Fruit fly (Drosophila melanogaster) whole organism, prepupa: Measurements from ENCODE around the gene TfIIFalpha.

ENCODE experiments used
- Blimp-1 ChIP-seq: fragments of 200-800 bp; sonication (Bioruptor generic); optimal IDR thresholded peaks from 3 replicates; lab custom pipeline; 2017; ENCODE audit warnings: missing biosample characterization, missing genetic modification characterization, mild to moderate bottlenecking, moderate library complexity, missing genetic modification reagents
- CG11902 ChIP-seq: fragments of 200-800 bp; sonication (Bioruptor generic); optimal IDR thresholded peaks from 3 replicates; lab custom pipeline; 2016; ENCODE audit warnings: missing biosample characterization, missing genetic modification characterization
- CG31627 ChIP-seq: fragments of 200-800 bp; sonication (Bioruptor generic); optimal IDR thresholded peaks from 3 replicates; lab custom pipeline; 2016; ENCODE audit warnings: missing biosample characterization, missing genetic modification characterization
- Ets96B ChIP-seq: fragments of 200-800 bp; optimal IDR thresholded peaks from 2 replicates; lab custom pipeline; 2019; ENCODE audit warnings: missing biosample characterization, mild to moderate bottlenecking, missing genetic modification characterization, moderate library complexity
- Hr4 ChIP-seq: fragments of 200-800 bp; sonication (Bioruptor generic); optimal IDR thresholded peaks from 3 replicates; lab custom pipeline; 2016; ENCODE audit warnings: missing biosample characterization, missing genetic modification characterization
- Lpt ChIP-seq: fragments of 200-800 bp; sonication (Bioruptor generic); optimal IDR thresholded peaks from 3 replicates; lab custom pipeline; 2016; ENCODE audit warnings: missing biosample characterization, missing genetic modification characterization

DNA sequence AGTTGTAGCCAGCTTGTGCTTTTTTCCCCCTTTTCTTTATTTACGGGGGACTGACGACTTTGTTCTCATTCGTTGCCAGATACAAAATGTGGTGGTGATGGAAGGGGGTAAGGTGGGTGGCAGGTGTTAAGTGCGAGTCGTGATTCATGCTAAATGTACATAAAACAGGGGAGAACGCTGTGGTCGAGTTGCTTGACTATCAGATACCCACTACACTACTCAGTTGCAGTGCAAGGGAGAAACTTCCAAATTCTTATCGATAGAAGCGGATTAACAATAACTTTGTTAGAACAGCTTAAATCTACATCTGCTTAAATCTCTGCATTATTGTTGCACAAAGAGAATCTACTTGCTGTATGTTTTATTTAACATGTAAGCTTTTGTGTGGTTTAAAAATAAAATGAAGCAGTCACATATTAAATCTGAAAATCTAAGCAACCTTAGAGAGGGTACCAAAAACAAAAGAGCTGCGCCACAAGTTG is 17.4 kb downstream of the TfIIFalpha start:
- peak; percentile 2 for TF ChIP-seq Blimp-1
- no peak for TF ChIP-seq Lpt (GFP tag; lab: Kevin White, UChicago)
- peak; percentile 2 for TF ChIP-seq Hr4 (GFP tag; lab: Kevin White, UChicago)
- peak; percentile 66 for TF ChIP-seq CG31627 (GFP tag; lab: Kevin White, UChicago)
- peak; percentile 40 for TF ChIP-seq CG11902 (GFP tag; lab: Kevin White, UChicago)
- no peak for TF ChIP-seq Ets96B (tag; lab: Kevin White, UChicago)
